Worm (Caenorhabditis elegans): Measurements from ENCODE around the gene D1086.10.

D1086.10 gene

ce11 chrV:14093805-14094204 is 11.3 kb downstream of the D1086.10 start, which contains the start of gene D1086.8:
D1086.8 (plus strand) TSS chrV:14094105.
- TF ChIP-seq aly-2 (tag; optimal IDR thresholded peaks at IDR 0.05), result no peak
- peak in 1 of 2 experiments; percentile 17 for TF ChIP-seq lsy-2 (tag; optimal IDR thresholded peaks at IDR 0.05)
- peak in 1 of 2 experiments; percentile 13 for TF ChIP-seq daf-16 (GFP tag; optimal IDR thresholded peaks at IDR 0.05)
- no peak for TF ChIP-seq daf-16 (tag; optimal IDR thresholded peaks at IDR 0.05)

DNA sequence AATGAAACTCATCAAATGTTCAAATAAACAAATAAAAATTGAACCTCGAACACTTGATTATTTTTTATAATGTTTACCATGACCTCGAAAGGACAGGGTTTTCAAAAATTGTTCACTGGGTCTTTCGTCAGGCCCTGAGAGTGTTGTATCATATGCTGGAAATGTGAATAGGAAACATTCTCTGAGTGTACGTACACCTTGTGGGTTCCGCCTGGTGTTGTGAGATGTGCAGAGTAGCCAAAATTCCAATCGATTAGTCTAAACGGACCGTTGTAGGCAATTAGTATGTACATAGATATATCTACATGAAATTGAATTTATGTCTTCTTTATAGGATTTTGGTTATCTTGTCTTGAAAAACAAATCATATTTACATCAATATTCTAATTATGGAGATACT is 12.0 kb downstream of the D1086.10 start:
- no peak for TF ChIP-seq daf-8 (GFP tag; IDR thresholded peaks at IDR 0.05)
- no peak for TF ChIP-seq D1046.2 (GFP tag; IDR thresholded peaks at IDR 0.05)
- no peak for TF ChIP-seq T26A8.4 (GFP tag; IDR thresholded peaks at IDR 0.05)

DNA sequence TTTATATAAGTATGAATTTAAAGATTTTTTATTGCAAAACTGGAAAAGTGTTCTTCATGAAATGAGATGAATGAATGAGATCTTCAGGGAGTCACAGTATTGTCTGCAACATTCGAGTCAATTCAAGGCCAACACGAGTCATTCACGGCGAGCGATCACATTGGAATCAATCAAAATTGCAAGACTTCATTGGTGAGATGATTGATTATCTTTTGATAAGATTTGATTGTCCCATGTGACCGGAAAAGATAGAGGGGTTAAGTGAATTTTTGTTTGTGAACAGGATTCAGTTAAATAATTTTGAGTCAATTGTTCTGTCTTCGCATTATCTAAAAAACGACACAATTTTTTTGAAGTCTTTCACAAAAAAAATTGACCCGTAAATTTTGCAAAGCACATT is 12.4 kb downstream of the D1086.10 start:
- no peak for TF ChIP-seq ceh-28 (tag; optimal IDR thresholded peaks at IDR 0.05)
- no peak for TF ChIP-seq dmd-9 (GFP tag; IDR thresholded peaks at IDR 0.05)
- no peak for TF ChIP-seq egl-27 (tag; optimal IDR thresholded peaks at IDR 0.05)
- no peak for TF ChIP-seq ZK546.5 (tag; optimal IDR thresholded peaks at IDR 0.05)
- TF ChIP-seq hmg-1.1 (GFP tag; IDR thresholded peaks at IDR 0.05), result no peak
- peak; percentile 67 for TF ChIP-seq nhr-28 (tag; optimal IDR thresholded peaks at IDR 0.05)
- TF ChIP-seq ceh-44 (GFP tag; IDR thresholded peaks at IDR 0.05), result no peak
- no peak for TF ChIP-seq zag-1 (tag; optimal IDR thresholded peaks at IDR 0.05)
- no peak for TF ChIP-seq nhr-77 (tag; optimal IDR thresholded peaks at IDR 0.05)
- peak; percentile 83 for TF ChIP-seq ceh-20 (GFP tag; IDR thresholded peaks at IDR 0.05)
- TF ChIP-seq mdl-1 (tag; optimal IDR thresholded peaks at IDR 0.05), result peak in 1 of 2 experiments; percentile 41
- TF ChIP-seq nhr-41 (GFP tag; IDR thresholded peaks at IDR 0.05), result no peak
- TF ChIP-seq ceh-32 (tag; optimal IDR thresholded peaks at IDR 0.05; ENCODE audit: poor library complexity), result no peak
- no peak for TF ChIP-seq Y75B8A.6 (GFP tag; IDR thresholded peaks at IDR 0.05)
- no peak for TF ChIP-seq nhr-237 (tag; optimal IDR thresholded peaks at IDR 0.05)
- peak; percentile 15 for TF ChIP-seq hlh-11 (tag; optimal IDR thresholded peaks at IDR 0.05)
- TF ChIP-seq mdt-29 (GFP tag; IDR thresholded peaks at IDR 0.05), result no peak
- TF ChIP-seq nhr-25 (tag; optimal IDR thresholded peaks at IDR 0.05; ENCODE audit: borderline replicate concordance, insufficient read depth), result peak; percentile 35
- no peak for TF ChIP-seq arid-1 (GFP tag; conservative IDR thresholded peaks at IDR 0.05)
- no peak for TF ChIP-seq nhr-6 (tag; optimal IDR thresholded peaks at IDR 0.05)
- TF ChIP-seq madf-9 (GFP tag; conservative IDR thresholded peaks at IDR 0.05), result no peak
- TF ChIP-seq snpc-1.2 (GFP tag; IDR thresholded peaks at IDR 0.05), result no peak
- TF ChIP-seq unc-130 (GFP tag; optimal IDR thresholded peaks at IDR 0.05), result no peak
- peak in 1 of 2 experiments; percentile 81 for TF ChIP-seq unc-62 (GFP tag; optimal IDR thresholded peaks at IDR 0.05 in 1 of 2)
- TF ChIP-seq unc-62 (tag; optimal IDR thresholded peaks at IDR 0.05), result no peak
- no peak for TF ChIP-seq zip-11 (GFP tag; IDR thresholded peaks at IDR 0.05)
- TF ChIP-seq madf-5 (GFP tag; IDR thresholded peaks at IDR 0.05), result no peak
- TF ChIP-seq nhr-48 (tag; optimal IDR thresholded peaks at IDR 0.05), result no peak
- TF ChIP-seq daf-16 (GFP tag; optimal IDR thresholded peaks at IDR 0.05), result no peak
- TF ChIP-seq daf-16 (tag; optimal IDR thresholded peaks at IDR 0.05), result no peak
- TF ChIP-seq dmd-6 (GFP tag; IDR thresholded peaks at IDR 0.05), result no peak
- TF ChIP-seq ceh-62 (tag; optimal IDR thresholded peaks at IDR 0.05), result no peak
- no peak for TF ChIP-seq dpl-1 (GFP tag; optimal IDR thresholded peaks at IDR 0.05)
- TF ChIP-seq attf-4 (tag; optimal IDR thresholded peaks at IDR 0.05), result no peak
- peak; percentile 70 for TF ChIP-seq aha-1 (tag)
- no peak for TF ChIP-seq D1046.2 (GFP tag; IDR thresholded peaks at IDR 0.05)
- peak; percentile 60 for TF ChIP-seq hlh-30 (tag; optimal IDR thresholded peaks at IDR 0.05; ENCODE audit: insufficient read depth)
- TF ChIP-seq mep-1 (tag; optimal IDR thresholded peaks at IDR 0.05), result no peak
- no peak for TF ChIP-seq ceh-82 (tag; optimal IDR thresholded peaks at IDR 0.05)
- no peak for TF ChIP-seq lsy-2 (tag; optimal IDR thresholded peaks at IDR 0.05)
- no peak for TF ChIP-seq lin-15B (tag; optimal IDR thresholded peaks at IDR 0.05)
- no peak for TF ChIP-seq hif-1 (tag; optimal IDR thresholded peaks at IDR 0.05)
- no peak for TF ChIP-seq F10B5.3 (tag; optimal IDR thresholded peaks at IDR 0.05)
- no peak for TF ChIP-seq nhr-10 (tag; optimal IDR thresholded peaks at IDR 0.05)
- TF ChIP-seq lir-3 (tag; optimal IDR thresholded peaks at IDR 0.05), result no peak
- TF ChIP-seq mxl-2 (GFP tag; conservative IDR thresholded peaks at IDR 0.05), result no peak

Measured in whole organism, L4 larva.